Worm (Caenorhabditis elegans) whole organism, L4 larva: Measurements from ENCODE around the gene sre-18.

Source experiments
- aly-2 ChIP-seq: sonication (generic microtip); optimal IDR thresholded peaks from 2 replicates; lab custom pipeline; 2018; ENCODE audit warnings: missing biosample characterization, missing genetic modification characterization
- ama-1 ChIP-seq: fragments of 150-350 bp; optimal IDR thresholded peaks from 2 replicates; lab custom pipeline; 2014; ENCODE audit warnings: inconsistent platforms, mixed read lengths
- ceh-20 ChIP-seq: fragments of 200-800 bp; sonication (Bioruptor generic); IDR thresholded peaks from 2 replicates; pipeline ENCODE4 v1.3.6; 2022; ENCODE audit warnings: missing genetic modification reagents, missing genetic modification characterization, missing compliant biosample characterization
- hmg-1.1 ChIP-seq: fragments of 200-800 bp; sonication (Bioruptor generic); IDR thresholded peaks from 2 replicates; pipeline ENCODE4 v1.3.6; 2022; ENCODE audit warnings: missing genetic modification reagents, missing genetic modification characterization, missing compliant biosample characterization
- lin-39 ChIP-seq: fragments of 150-350 bp; optimal IDR thresholded peaks from 2 replicates; lab custom pipeline; 2014; ENCODE audit warnings: missing biosample characterization, missing genetic modification reagents, missing genetic modification characterization
- madf-9 ChIP-seq: fragments of 200-800 bp; sonication (Bioruptor generic); conservative IDR thresholded peaks from 2 replicates; pipeline ENCODE4 v1.3.6; 2022; ENCODE audit warnings: missing genetic modification reagents, missing genetic modification characterization, missing compliant biosample characterization
- nhr-11 ChIP-seq: fragments of 150-350 bp; optimal IDR thresholded peaks from 2 replicates; lab custom pipeline; 2014; ENCODE audit warnings: missing biosample characterization, missing genetic modification characterization
- nhr-25 ChIP-seq: sonication (generic microtip); optimal IDR thresholded peaks from 2 replicates; lab custom pipeline; 2017; ENCODE audit warnings: missing genetic modification characterization, mild to moderate bottlenecking, missing compliant biosample characterization, antibody characterized with exemption, moderate library complexity, borderline replicate concordance; ENCODE audit not compliant: insufficient read depth
- snpc-4 ChIP-seq: fragments of 150-350 bp; optimal IDR thresholded peaks from 2 replicates; lab custom pipeline; 2014; ENCODE audit warnings: missing biosample characterization, missing genetic modification characterization

DNA sequence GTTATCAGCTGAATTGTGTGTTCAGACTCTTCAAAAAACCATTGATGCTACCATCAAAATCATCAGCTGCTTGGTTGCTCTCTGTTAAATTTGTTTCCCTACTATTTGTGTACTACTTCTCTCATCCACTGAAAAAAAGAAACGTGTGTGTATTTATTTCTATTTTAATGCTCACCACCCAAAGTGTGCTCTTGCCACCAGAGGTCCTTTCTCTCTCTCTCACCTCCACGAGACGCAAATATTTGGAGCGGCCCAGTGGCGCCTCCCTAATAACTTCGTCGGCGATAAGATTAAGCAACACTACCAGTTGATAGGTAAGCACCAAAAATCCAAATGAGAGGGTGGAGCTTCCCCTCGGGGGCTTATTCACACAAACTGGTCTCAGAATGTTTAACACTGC, 28.8 kb downstream of the sre-18 start:
- TF ChIP-seq madf-9 (GFP tag; lab: Robert Waterston, UW) (no peak), lin-39 (tag; lab: Kevin White, UChicago) (no peak), hmg-1.1 (GFP tag; lab: Robert Waterston, UW) (no peak), nhr-25 (tag; lab: Kevin White, UChicago) (no peak), ama-1 (lab: Kevin White, UChicago) (no peak), snpc-4 (tag; lab: Kevin White, UChicago) (no peak), ceh-20 (GFP tag; lab: Robert Waterston, UW) (no peak), aly-2 (tag; lab: Kevin White, UChicago) (no peak), nhr-11 (tag; lab: Kevin White, UChicago) (no peak)
